Fruit fly (Drosophila melanogaster) whole organism, embryonic: ENCODE results near the gene tbc.

Experiments used
- Ada2b ChIP-seq: fragments of 200-800 bp; sonication (Bioruptor generic); IDR thresholded peaks from 2 replicates; pipeline ENCODE4 v1.3.6; 2022; ENCODE audit warnings: missing biosample characterization, missing genetic modification characterization
- Adf1 ChIP-seq: fragments of 200-800 bp; sonication (Bioruptor generic); IDR thresholded peaks from 2 replicates; pipeline ENCODE4 v1.3.6; 2022; ENCODE audit warnings: missing biosample characterization, missing genetic modification characterization
- CG1024 ChIP-seq: fragments of 200-800 bp; sonication (Bioruptor generic); IDR thresholded peaks from 2 replicates; pipeline ENCODE4 v1.3.6; 2022; ENCODE audit warnings: missing biosample characterization, missing genetic modification characterization
- CG11247 ChIP-seq: fragments of 200-800 bp; sonication (Bioruptor generic); IDR thresholded peaks from 2 replicates; pipeline ENCODE4 v1.3.6; 2022; ENCODE audit warnings: missing biosample characterization, missing genetic modification characterization
- CG12391 ChIP-seq: fragments of 200-800 bp; sonication (Bioruptor generic); optimal IDR thresholded peaks from 3 replicates; lab custom pipeline; 2018; ENCODE audit warnings: missing biosample characterization, mild to moderate bottlenecking, missing genetic modification characterization, moderate library complexity
- CG15601 ChIP-seq: fragments of 200-800 bp; sonication (Bioruptor generic); optimal IDR thresholded peaks from 3 replicates; lab custom pipeline; 2019; ENCODE audit warnings: missing biosample characterization, mild to moderate bottlenecking, missing genetic modification characterization, moderate library complexity
- CG1603 ChIP-seq: fragments of 200-800 bp; sonication (Bioruptor generic); optimal IDR thresholded peaks from 2 replicates; lab custom pipeline; 2019; ENCODE audit warnings: missing biosample characterization, mild to moderate bottlenecking, missing genetic modification characterization, moderate library complexity
- CG16813 ChIP-seq: fragments of 200-800 bp; sonication (Bioruptor generic); IDR thresholded peaks from 3 replicates; pipeline ENCODE4 v1.3.6; 2022; ENCODE audit warnings: missing biosample characterization, missing genetic modification characterization; ENCODE audit not compliant: partially characterized antibody
- CG16863 ChIP-seq: fragments of 200-800 bp; sonication (Bioruptor generic); optimal IDR thresholded peaks from 3 replicates; lab custom pipeline; 2016; ENCODE audit warnings: missing biosample characterization, missing genetic modification characterization
- CG17359 ChIP-seq: fragments of 200-800 bp; sonication (Bioruptor generic); optimal IDR thresholded peaks from 3 replicates; lab custom pipeline; 2018; ENCODE audit warnings: missing biosample characterization, mild to moderate bottlenecking, missing genetic modification characterization, moderate library complexity
- CG17385 ChIP-seq: fragments of 200-800 bp; sonication (Bioruptor generic); optimal IDR thresholded peaks from 3 replicates; lab custom pipeline; 2018; ENCODE audit warnings: missing biosample characterization, mild to moderate bottlenecking, missing genetic modification characterization
- CG1792 ChIP-seq: fragments of 200-800 bp; sonication (Bioruptor generic); optimal IDR thresholded peaks from 2 replicates; lab custom pipeline; 2016; ENCODE audit warnings: missing biosample characterization, missing genetic modification characterization
- CG32767 ChIP-seq: fragments of 200-800 bp; sonication (Bioruptor generic); IDR thresholded peaks from 2 replicates; pipeline ENCODE4 v1.3.6; 2022; ENCODE audit warnings: missing biosample characterization, missing genetic modification characterization
- CG4404 ChIP-seq: fragments of 200-800 bp; sonication (Bioruptor generic); IDR thresholded peaks from 2 replicates; pipeline ENCODE4 v1.3.6; 2022; ENCODE audit warnings: missing biosample characterization, missing genetic modification characterization
- CG8388 ChIP-seq: fragments of 200-800 bp; sonication (Bioruptor generic); optimal IDR thresholded peaks from 2 replicates; lab custom pipeline; 2019; ENCODE audit warnings: missing biosample characterization, mild to moderate bottlenecking, missing genetic modification characterization, moderate library complexity
- CkIIα-i1 ChIP-seq: fragments of 200-800 bp; sonication (Bioruptor generic); IDR thresholded peaks from 2 replicates; pipeline ENCODE4 v1.3.6; 2022; ENCODE audit warnings: missing biosample characterization, missing genetic modification characterization
- D19B ChIP-seq: fragments of 200-800 bp; sonication (Bioruptor generic); optimal IDR thresholded peaks from 2 replicates; lab custom pipeline; 2017; ENCODE audit warnings: missing biosample characterization, mild to moderate bottlenecking, missing genetic modification characterization
- Dek ChIP-seq: fragments of 200-800 bp; sonication (Bioruptor generic); optimal IDR thresholded peaks from 3 replicates; lab custom pipeline; 2019; ENCODE audit warnings: missing biosample characterization, mild to moderate bottlenecking, missing genetic modification characterization, moderate library complexity
- Drgx ChIP-seq: fragments of 200-800 bp; sonication (Bioruptor generic); IDR thresholded peaks from 2 replicates; pipeline ENCODE4 v1.3.6; 2022; ENCODE audit warnings: missing biosample characterization, missing genetic modification characterization
- E2f1 ChIP-seq: fragments of 200-800 bp; sonication (Bioruptor generic); IDR thresholded peaks from 2 replicates; pipeline ENCODE4 v1.3.6; 2022; ENCODE audit warnings: missing biosample characterization, missing genetic modification characterization
- Ets97D ChIP-seq: fragments of 200-800 bp; sonication (Bioruptor generic); optimal IDR thresholded peaks from 3 replicates; lab custom pipeline; 2016; ENCODE audit warnings: missing biosample characterization, missing genetic modification characterization
- HHEX ChIP-seq: fragments of 200-800 bp; sonication (Bioruptor generic); optimal IDR thresholded peaks from 3 replicates; lab custom pipeline; 2017; ENCODE audit warnings: missing biosample characterization, mild to moderate bottlenecking, missing genetic modification characterization, missing genetic modification reagents
- Hmr ChIP-seq: fragments of 200-800 bp; sonication (Bioruptor generic); optimal IDR thresholded peaks from 3 replicates; lab custom pipeline; 2017; ENCODE audit warnings: mild to moderate bottlenecking, missing biosample characterization, missing genetic modification reagents, missing genetic modification characterization
- MESR4 ChIP-seq: fragments of 200-800 bp; sonication (Bioruptor generic); optimal IDR thresholded peaks from 2 replicates; lab custom pipeline; 2018; ENCODE audit warnings: missing biosample characterization, mild to moderate bottlenecking, missing genetic modification characterization, moderate library complexity
- MTF-1 ChIP-seq: fragments of 200-800 bp; sonication (Bioruptor generic); optimal IDR thresholded peaks from 2 replicates; lab custom pipeline; 2018; ENCODE audit warnings: missing biosample characterization, mild to moderate bottlenecking, missing genetic modification characterization, borderline replicate concordance
- Myb ChIP-seq: fragments of 200-800 bp; sonication (Bioruptor generic); optimal IDR thresholded peaks from 2 replicates; lab custom pipeline; 2016; ENCODE audit warnings: missing biosample characterization, missing genetic modification characterization
- NC2β ChIP-seq: fragments of 200-800 bp; sonication (Bioruptor generic); optimal IDR thresholded peaks from 2 replicates; lab custom pipeline; 2016; ENCODE audit warnings: missing biosample characterization, missing genetic modification characterization
- Rx ChIP-seq: fragments of 200-800 bp; sonication (Bioruptor generic); IDR thresholded peaks from 2 replicates; pipeline ENCODE4 v1.3.6; 2022; ENCODE audit warnings: missing biosample characterization, missing genetic modification characterization
- Sox100B ChIP-seq: fragments of 200-800 bp; sonication (Bioruptor generic); optimal IDR thresholded peaks from 3 replicates; lab custom pipeline; 2018; ENCODE audit warnings: missing biosample characterization, mild to moderate bottlenecking, missing genetic modification characterization
- amos ChIP-seq: fragments of 200-800 bp; sonication (Bioruptor generic); IDR thresholded peaks from 2 replicates; pipeline ENCODE4 v1.3.6; 2022; ENCODE audit warnings: missing biosample characterization, missing genetic modification characterization; ENCODE audit not compliant: partially characterized antibody
- aop ChIP-seq: fragments of 200-800 bp; sonication (Bioruptor generic); IDR thresholded peaks from 2 replicates; pipeline ENCODE4 v1.3.6; 2022; ENCODE audit warnings: missing biosample characterization, missing genetic modification characterization
- ara ChIP-seq: fragments of 200-800 bp; sonication (Bioruptor generic); IDR thresholded peaks from 2 replicates; pipeline ENCODE4 v1.3.6; 2022; ENCODE audit warnings: missing biosample characterization, missing genetic modification characterization
- bab2 ChIP-seq: fragments of 200-800 bp; sonication (Bioruptor generic); optimal IDR thresholded peaks from 2 replicates; lab custom pipeline; 2016; ENCODE audit warnings: missing biosample characterization, missing genetic modification characterization
- dm ChIP-seq: fragments of 200-800 bp; sonication (Bioruptor generic); optimal IDR thresholded peaks from 3 replicates; lab custom pipeline; 2016; ENCODE audit warnings: missing biosample characterization, missing genetic modification characterization
- eve ChIP-seq, 2 experiments: fragments of >200 bp; optimal IDR thresholded peaks; 2 replicates each; lab custom pipeline; 2017; ENCODE audit warnings: missing biosample characterization in 2 of 2, missing genetic modification characterization in 2 of 2
- gfzf ChIP-seq: fragments of 200-800 bp; sonication (Bioruptor generic); optimal IDR thresholded peaks from 2 replicates; lab custom pipeline; 2016; ENCODE audit warnings: missing biosample characterization, mild to moderate bottlenecking, missing genetic modification characterization, moderate library complexity
- h ChIP-seq: fragments of >200 bp; optimal IDR thresholded peaks from 2 replicates; lab custom pipeline; 2017
- ham ChIP-seq: fragments of 200-800 bp; sonication (Bioruptor generic); IDR thresholded peaks from 2 replicates; pipeline ENCODE4 v1.3.6; 2022; ENCODE audit warnings: missing biosample characterization, missing genetic modification characterization
- hth ChIP-seq: fragments of >200 bp; optimal IDR thresholded peaks from 2 replicates; lab custom pipeline; 2017; ENCODE audit warnings: inconsistent platforms
- inv ChIP-seq: fragments of 200-800 bp; sonication (Bioruptor generic); IDR thresholded peaks from 2 replicates; pipeline ENCODE4 v1.3.6; 2022; ENCODE audit warnings: missing biosample characterization, missing genetic modification characterization; ENCODE audit not compliant: partially characterized antibody
- kay ChIP-seq: fragments of 200-800 bp; sonication (Bioruptor generic); optimal IDR thresholded peaks from 2 replicates; lab custom pipeline; 2016; ENCODE audit warnings: missing biosample characterization, missing genetic modification characterization
- odd ChIP-seq: fragments of 200-800 bp; sonication (Bioruptor generic); optimal IDR thresholded peaks from 2 replicates; lab custom pipeline; 2017; ENCODE audit warnings: missing biosample characterization, mild to moderate bottlenecking, missing genetic modification characterization
- pho ChIP-seq: fragments of 200-800 bp; sonication (Bioruptor generic); optimal IDR thresholded peaks from 2 replicates; lab custom pipeline; 2016; ENCODE audit warnings: missing biosample characterization, missing genetic modification characterization
- pros ChIP-seq: fragments of 200-800 bp; sonication (Bioruptor generic); optimal IDR thresholded peaks from 3 replicates; lab custom pipeline; 2019; ENCODE audit warnings: missing biosample characterization, mild to moderate bottlenecking, missing genetic modification characterization, moderate library complexity
- pum ChIP-seq: fragments of 200-800 bp; sonication (Bioruptor generic); optimal IDR thresholded peaks from 2 replicates; lab custom pipeline; 2016; ENCODE audit warnings: missing biosample characterization, missing genetic modification characterization
- ranshi ChIP-seq: fragments of 200-800 bp; sonication (Bioruptor generic); IDR thresholded peaks from 2 replicates; pipeline ENCODE4 v1.3.6; 2022; ENCODE audit warnings: missing biosample characterization, missing genetic modification characterization
- sima ChIP-seq: fragments of 200-800 bp; sonication (Bioruptor generic); optimal IDR thresholded peaks from 2 replicates; lab custom pipeline; 2016; ENCODE audit warnings: missing biosample characterization, missing genetic modification characterization
- tll ChIP-seq, 2 experiments: fragments of 200-800 bp in 1 of 2; fragments of >200 bp in 1 of 2; sonication (Bioruptor generic) in 1 of 2; optimal IDR thresholded peaks; 2 replicates each; lab custom pipeline; 2017 to 2019; ENCODE audit warnings: missing biosample characterization in 2 of 2, missing genetic modification characterization in 2 of 2, mild to moderate bottlenecking in 1 of 2, moderate library complexity in 1 of 2
- tx ChIP-seq: fragments of 200-800 bp; sonication (Bioruptor generic); optimal IDR thresholded peaks from 2 replicates; lab custom pipeline; 2016; ENCODE audit warnings: missing biosample characterization, missing genetic modification characterization
- unc-4 ChIP-seq: fragments of 200-800 bp; sonication (Bioruptor generic); IDR thresholded peaks from 2 replicates; pipeline ENCODE4 v1.3.6; 2022; ENCODE audit warnings: missing biosample characterization, missing genetic modification characterization; ENCODE audit not compliant: partially characterized antibody
- vvl ChIP-seq: fragments of 200-800 bp; sonication (Bioruptor generic); IDR thresholded peaks from 2 replicates; pipeline ENCODE4 v1.3.6; 2022; ENCODE audit warnings: missing biosample characterization, missing genetic modification characterization
- wor ChIP-seq: fragments of 200-800 bp; sonication (Bioruptor generic); IDR thresholded peaks from 2 replicates; pipeline ENCODE4 v1.3.6; 2022; ENCODE audit warnings: missing biosample characterization, missing genetic modification characterization

The tbc gene

dm6 chrX:20501040-20501609, 52.0 kb downstream of the tbc start (continued):
- no peak for TF ChIP-seq pros
- TF ChIP-seq HHEX (GFP tag; lab: Kevin White, UChicago) = no peak
- TF ChIP-seq Myb (GFP tag; lab: Kevin White, UChicago) = no peak
- no peak for TF ChIP-seq gfzf (GFP tag; lab: Kevin White, UChicago)
- peak; percentile 34; the same call in 1 of the 2 replicates for TF ChIP-seq Rx
- TF ChIP-seq aop (GFP tag; lab: Robert Waterston, UW) = no peak
- no peak for TF ChIP-seq CG16863 (GFP tag; lab: Kevin White, UChicago)
- TF ChIP-seq Drgx (GFP tag; lab: Robert Waterston, UW) = peak; percentile 92
- TF ChIP-seq CG4404 (GFP tag; lab: Robert Waterston, UW) = 0 out of 2 replicates have a peak, but pooled peaks have one; percentile 9
- no peak for TF ChIP-seq CkIIα-i1 (GFP tag; lab: Robert Waterston, UW)
- TF ChIP-seq CG1024 = no peak
- no peak for TF ChIP-seq eve (GFP tag; optimal IDR thresholded peaks at IDR 0.05; lab: Kevin White, UChicago)
- TF ChIP-seq CG15601 (tag; lab: Kevin White, UChicago) = no peak
- TF ChIP-seq Ets97D (GFP tag; lab: Kevin White, UChicago) = no peak
- peak; percentile 13 for TF ChIP-seq CG8388 (GFP tag; lab: Kevin White, UChicago)
- peak; percentile 8 for TF ChIP-seq Hmr (GFP tag; lab: Kevin White, UChicago)
- TF ChIP-seq tll (GFP tag; optimal IDR thresholded peaks at IDR 0.05; lab: Kevin White, UChicago) = no peak
- TF ChIP-seq CG1792 = no peak
- no peak for TF ChIP-seq inv (GFP tag; lab: Robert Waterston, UW)
- no peak for TF ChIP-seq sima
- TF ChIP-seq vvl = peak; percentile 62
- no peak for TF ChIP-seq MTF-1 (GFP tag; lab: Kevin White, UChicago)
- no peak for TF ChIP-seq CG32767 (GFP tag; lab: Robert Waterston, UW)
- no peak for TF ChIP-seq ham (GFP tag; lab: Robert Waterston, UW)
- no peak for TF ChIP-seq h (lab: Kevin White, UChicago)
- peak; percentile 51 for TF ChIP-seq CG17385
- TF ChIP-seq amos (GFP tag; lab: Robert Waterston, UW) = no peak
- TF ChIP-seq CG1603 (tag; lab: Kevin White, UChicago) = peak; percentile 34
- TF ChIP-seq unc-4 (GFP tag; lab: Robert Waterston, UW) = no peak
- TF ChIP-seq D19B = no peak
- peak; percentile 39 for TF ChIP-seq bab2 (GFP tag; lab: Kevin White, UChicago)
- no peak for TF ChIP-seq wor (GFP tag; lab: Robert Waterston, UW)
- no peak for TF ChIP-seq kay (GFP tag; lab: Kevin White, UChicago)
- no peak for TF ChIP-seq NC2β (GFP tag; lab: Kevin White, UChicago)
- TF ChIP-seq hth = no peak
- no peak for TF ChIP-seq CG16813 (GFP tag; lab: Robert Waterston, UW)
- no peak for TF ChIP-seq Adf1 (GFP tag; lab: Robert Waterston, UW)
- no peak for TF ChIP-seq CG11247 (GFP tag; lab: Robert Waterston, UW)
- peak; percentile 44 for TF ChIP-seq CG12391 (tag; lab: Kevin White, UChicago)
- TF ChIP-seq odd (GFP tag; lab: Kevin White, UChicago) = no peak
- TF ChIP-seq Ada2b (GFP tag; lab: Robert Waterston, UW) = peak; percentile 23; the same call in 1 of the 2 replicates
- TF ChIP-seq tx (GFP tag; lab: Kevin White, UChicago) = no peak
- TF ChIP-seq pum (GFP tag; lab: Kevin White, UChicago) = peak; percentile 26
- no peak for TF ChIP-seq E2f1
- peak; percentile 21 for TF ChIP-seq pho (GFP tag; lab: Kevin White, UChicago)
- TF ChIP-seq CG17359 (tag; lab: Kevin White, UChicago) = peak; percentile 4
- TF ChIP-seq Sox100B (GFP tag; lab: Kevin White, UChicago) = no peak
- no peak for TF ChIP-seq MESR4 (GFP tag; lab: Kevin White, UChicago)
- no peak for TF ChIP-seq ranshi (GFP tag; lab: Robert Waterston, UW)
- TF ChIP-seq Dek (tag; lab: Kevin White, UChicago) = no peak
- no peak for TF ChIP-seq dm (GFP tag; lab: Kevin White, UChicago)
- no peak for TF ChIP-seq ara (GFP tag; lab: Robert Waterston, UW)
